Worm (Caenorhabditis elegans) whole organism, L3 larva: Measurements from ENCODE around the gene acr-23.

Experiments used
- ZK546.5 ChIP-seq: sonication (generic microtip); optimal IDR thresholded peaks from 2 replicates; lab custom pipeline; 2017; ENCODE audit warnings: missing biosample characterization, missing genetic modification characterization
- aly-2 ChIP-seq: fragments of 150-350 bp; optimal IDR thresholded peaks from 2 replicates; lab custom pipeline; 2014; ENCODE audit warnings: missing biosample characterization, missing genetic modification characterization
- ama-1 ChIP-seq: fragments of 150-350 bp; optimal IDR thresholded peaks from 2 replicates; lab custom pipeline; 2018
- ceh-16 ChIP-seq: sonication (generic microtip); optimal IDR thresholded peaks from 2 replicates; lab custom pipeline; 2017; ENCODE audit warnings: missing biosample characterization, missing genetic modification characterization
- ceh-28 ChIP-seq: fragments of 150-350 bp; optimal IDR thresholded peaks from 2 replicates; lab custom pipeline; 2014; ENCODE audit warnings: missing biosample characterization, missing genetic modification reagents, missing genetic modification characterization
- ceh-82 ChIP-seq: fragments of 150-350 bp; optimal IDR thresholded peaks from 2 replicates; lab custom pipeline; 2014; ENCODE audit warnings: missing biosample characterization, missing genetic modification characterization
- daf-12 ChIP-seq: fragments of 150-350 bp; optimal IDR thresholded peaks from 2 replicates; lab custom pipeline; 2014; ENCODE audit warnings: missing biosample characterization, missing genetic modification reagents, missing genetic modification characterization
- egl-27 ChIP-seq: sonication (generic microtip); optimal IDR thresholded peaks from 4 replicates; lab custom pipeline; 2017; ENCODE audit warnings: missing biosample characterization, missing genetic modification reagents, missing genetic modification characterization
- elt-2 ChIP-seq: sonication (generic microtip); optimal IDR thresholded peaks from 2 replicates; lab custom pipeline; 2016; ENCODE audit warnings: missing genetic modification reagents, mild to moderate bottlenecking, missing genetic modification characterization, missing compliant biosample characterization
- fkh-10 ChIP-seq: sonication (generic microtip); optimal IDR thresholded peaks from 2 replicates; lab custom pipeline; 2017; ENCODE audit warnings: missing biosample characterization, missing genetic modification reagents, missing genetic modification characterization
- fkh-2 ChIP-seq: fragments of 150-350 bp; optimal IDR thresholded peaks from 2 replicates; lab custom pipeline; 2014; ENCODE audit warnings: missing biosample characterization, missing genetic modification reagents, missing genetic modification characterization
- fos-1 ChIP-seq: fragments of 150-350 bp; optimal IDR thresholded peaks from 2 replicates; lab custom pipeline; 2014; ENCODE audit warnings: missing biosample characterization, missing genetic modification characterization
- jun-1 ChIP-seq: fragments of 150-350 bp; optimal IDR thresholded peaks from 2 replicates; lab custom pipeline; 2014; ENCODE audit warnings: missing biosample characterization, missing genetic modification reagents, missing genetic modification characterization
- lin-39 ChIP-seq: fragments of 150-350 bp; optimal IDR thresholded peaks from 2 replicates; lab custom pipeline; 2018; ENCODE audit warnings: missing biosample characterization, missing genetic modification reagents, missing genetic modification characterization
- lsy-12 ChIP-seq: sonication (generic microtip); optimal IDR thresholded peaks from 2 replicates; lab custom pipeline; 2016; ENCODE audit warnings: mild to moderate bottlenecking, missing genetic modification characterization, missing compliant biosample characterization
- mdl-1 ChIP-seq: fragments of 150-350 bp; optimal IDR thresholded peaks from 2 replicates; lab custom pipeline; 2014; ENCODE audit warnings: missing biosample characterization, missing genetic modification characterization
- mml-1 ChIP-seq: fragments of 150-350 bp; sonication (generic microtip); optimal IDR thresholded peaks from 3 replicates; lab custom pipeline; 2014; ENCODE audit warnings: missing biosample characterization, missing genetic modification characterization
- nfya-1 ChIP-seq: sonication (generic microtip); optimal IDR thresholded peaks from 2 replicates; lab custom pipeline; 2017; ENCODE audit warnings: missing genetic modification characterization, mild to moderate bottlenecking, missing compliant biosample characterization, antibody characterized with exemption, moderate library complexity; ENCODE audit not compliant: insufficient read depth
- nhr-12 ChIP-seq: fragments of 150-350 bp; optimal IDR thresholded peaks from 2 replicates; lab custom pipeline; 2014; ENCODE audit warnings: missing biosample characterization, missing genetic modification characterization
- nhr-23 ChIP-seq: fragments of 150-350 bp; optimal IDR thresholded peaks from 2 replicates; lab custom pipeline; 2014; ENCODE audit warnings: missing biosample characterization, missing genetic modification reagents, missing genetic modification characterization
- nhr-237 ChIP-seq: fragments of 150-350 bp; optimal IDR thresholded peaks from 2 replicates; lab custom pipeline; 2014; ENCODE audit warnings: missing biosample characterization, missing genetic modification characterization
- nhr-25 ChIP-seq: sonication (generic microtip); optimal IDR thresholded peaks from 2 replicates; lab custom pipeline; 2017; ENCODE audit warnings: missing biosample characterization, missing genetic modification characterization
- nhr-28 ChIP-seq: fragments of 150-350 bp; optimal IDR thresholded peaks from 2 replicates; lab custom pipeline; 2014; ENCODE audit warnings: missing biosample characterization, missing genetic modification characterization
- nhr-43 ChIP-seq: sonication (generic microtip); optimal IDR thresholded peaks from 2 replicates; lab custom pipeline; 2016; ENCODE audit warnings: mild to moderate bottlenecking, missing genetic modification characterization, missing compliant biosample characterization; ENCODE audit not compliant: poor library complexity, severe bottlenecking
- nhr-77 ChIP-seq: fragments of 150-350 bp; optimal IDR thresholded peaks from 2 replicates; lab custom pipeline; 2014; ENCODE audit warnings: missing biosample characterization, missing genetic modification characterization
- pha-4 ChIP-seq: fragments of 150-350 bp; optimal IDR thresholded peaks from 2 replicates; lab custom pipeline; 2014; ENCODE audit warnings: missing biosample characterization, missing genetic modification reagents, missing genetic modification characterization
- pqm-1 ChIP-seq: fragments of 150-350 bp; optimal IDR thresholded peaks from 2 replicates; lab custom pipeline; 2017; ENCODE audit warnings: missing biosample characterization, missing genetic modification characterization, inconsistent platforms
- skn-1 ChIP-seq: fragments of 150-350 bp; optimal IDR thresholded peaks from 2 replicates; lab custom pipeline; 2014; ENCODE audit warnings: missing biosample characterization, missing genetic modification characterization
- snpc-4 ChIP-seq: fragments of 150-350 bp; optimal IDR thresholded peaks from 2 replicates; lab custom pipeline; 2014; ENCODE audit warnings: missing biosample characterization, missing genetic modification characterization
- unc-39 ChIP-seq: sonication (generic microtip); optimal IDR thresholded peaks from 4 replicates; lab custom pipeline; 2017; ENCODE audit warnings: missing biosample characterization, missing genetic modification characterization
- zag-1 ChIP-seq: fragments of 150-350 bp; optimal IDR thresholded peaks from 2 replicates; lab custom pipeline; 2014; ENCODE audit warnings: missing biosample characterization, missing genetic modification characterization

acr-23 gene

DNA sequence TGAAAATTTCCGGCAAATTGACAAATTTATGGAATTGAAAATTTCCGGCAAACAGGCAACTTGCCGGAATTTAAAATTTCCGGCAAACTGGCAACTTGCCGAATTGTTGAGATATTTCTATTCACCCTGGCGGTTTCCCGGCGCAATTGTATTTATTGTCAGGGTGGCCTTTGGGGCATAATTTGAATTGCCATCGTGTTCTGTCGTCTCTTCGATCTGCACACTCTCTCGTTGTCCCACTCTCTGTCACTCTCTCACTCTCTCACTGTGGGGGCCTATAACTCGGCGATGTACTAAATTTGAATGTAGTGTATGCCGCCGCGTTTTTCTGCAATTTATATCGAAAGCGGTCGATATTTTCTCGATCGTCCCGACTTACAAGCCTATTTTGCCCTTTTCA lies 43.6 kb upstream of the acr-23 start:
- TF ChIP-seq daf-12 (no peak), nhr-23 (tag; lab: Kevin White, UChicago) (peak; percentile 1)

DNA sequence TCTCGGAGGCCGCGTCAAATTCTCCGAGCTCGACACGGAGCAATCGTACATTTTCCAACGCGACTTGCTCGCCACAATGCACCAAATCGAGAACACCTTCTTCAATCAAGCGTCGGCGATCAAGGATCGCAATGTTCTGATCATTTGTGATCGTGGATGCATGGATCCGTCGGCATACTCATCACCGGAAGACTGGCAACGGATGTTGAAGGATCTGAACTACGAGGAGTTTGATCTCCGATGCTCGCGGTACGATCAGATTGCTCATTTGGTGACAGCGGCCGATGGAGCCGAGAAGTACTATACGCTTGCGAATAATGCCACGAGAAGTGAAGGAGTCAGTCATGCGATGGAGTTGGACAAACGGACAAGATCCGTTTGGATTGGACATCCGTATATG lies 39.1 kb upstream of the acr-23 start:
- TF ChIP-seq lsy-12 (tag; lab: Kevin White, UChicago) (no peak), mdl-1 (no peak), fkh-10 (GFP tag; lab: Kevin White, UChicago) (no peak), nhr-28 (no peak), nhr-237 (tag; lab: Kevin White, UChicago) (no peak), fkh-2 (no peak), nhr-43 (tag; lab: Kevin White, UChicago) (no peak), aly-2 (tag; lab: Kevin White, UChicago) (no peak), ZK546.5 (tag; lab: Kevin White, UChicago) (no peak), nhr-25 (tag; lab: Kevin White, UChicago) (no peak), egl-27 (tag; lab: Kevin White, UChicago) (no peak), nfya-1 (tag; lab: Kevin White, UChicago) (no peak), lin-39 (no peak), zag-1 (tag; lab: Kevin White, UChicago) (no peak), snpc-4 (tag; lab: Kevin White, UChicago) (no peak), skn-1 (tag; lab: Kevin White, UChicago) (no peak), fos-1 (tag; lab: Kevin White, UChicago) (no peak), mml-1 (no peak)

- TF ChIP-seq jun-1 (tag; lab: Kevin White, UChicago) (peak; percentile 37), pqm-1 (tag; lab: Kevin White, UChicago) (peak; percentile 59), nfya-1 (tag; lab: Kevin White, UChicago) (peak; percentile 8), nhr-25 (tag; lab: Kevin White, UChicago) (no peak), nhr-43 (tag; lab: Kevin White, UChicago) (no peak), pha-4 (tag; lab: Kevin White, UChicago) (peak; percentile 14), unc-39 (tag; lab: Kevin White, UChicago) (no peak), elt-2 (tag; lab: Kevin White, UChicago) (peak; percentile 98)
- TF ChIP-seq, all 47 proteins: peak for 5
Measured at ce11 chrV:3697071-3697470, 37.7 kb upstream of the acr-23 start.

- TF ChIP-seq nfya-1 (tag; lab: Kevin White, UChicago) (peak; percentile 11), skn-1 (tag; lab: Kevin White, UChicago) (no peak), egl-27 (tag; lab: Kevin White, UChicago) (no peak), lsy-12 (tag; lab: Kevin White, UChicago) (no peak)
Measured at ce11 chrV:3695254-3695653, 35.9 kb upstream of the acr-23 start.

DNA sequence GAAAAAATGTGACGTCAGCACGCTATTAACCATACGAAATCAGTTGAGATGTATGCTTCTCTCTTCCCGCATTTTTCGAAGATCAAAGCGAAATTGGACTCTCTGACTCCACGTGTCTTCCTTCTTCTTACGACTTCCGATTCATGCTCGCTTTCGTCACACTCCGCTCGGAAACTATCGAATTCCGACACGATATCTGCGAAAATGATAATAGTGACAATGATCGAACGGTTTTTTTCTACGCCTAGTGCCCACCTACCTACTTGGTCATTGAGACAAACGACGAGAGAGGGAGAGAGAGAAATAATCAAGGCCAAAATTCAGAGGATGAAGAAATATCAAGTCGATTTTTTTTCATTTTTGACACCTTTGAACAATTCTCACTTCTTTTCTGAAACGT lies 34.3 kb upstream of the acr-23 start:
- TF ChIP-seq nfya-1 (tag; lab: Kevin White, UChicago) (no peak), nhr-23 (tag; lab: Kevin White, UChicago) (no peak), snpc-4 (tag; lab: Kevin White, UChicago) (no peak), pqm-1 (tag; lab: Kevin White, UChicago) (no peak), ceh-82 (tag; lab: Kevin White, UChicago) (no peak), nhr-12 (no peak), ceh-28 (tag; lab: Kevin White, UChicago) (no peak)
- TF ChIP-seq, all 47 proteins: peak for 0

- TF ChIP-seq nhr-77 (tag; lab: Kevin White, UChicago) = no peak
- TF ChIP-seq pqm-1 (tag; lab: Kevin White, UChicago) = peak; percentile 50
- peak; percentile 56 for TF ChIP-seq elt-2 (tag; lab: Kevin White, UChicago)
- no peak for TF ChIP-seq mml-1
- no peak for TF ChIP-seq nfya-1 (tag; lab: Kevin White, UChicago)
- TF ChIP-seq ama-1 (lab: Kevin White, UChicago) = no peak
- no peak for TF ChIP-seq egl-27 (tag; lab: Kevin White, UChicago)
- no peak for TF ChIP-seq ceh-16 (tag; lab: Kevin White, UChicago)
- no peak for TF ChIP-seq skn-1 (tag; lab: Kevin White, UChicago)
Measured at ce11 chrV:3692613-3693012, 33.2 kb upstream of the acr-23 start.
